Worm (Caenorhabditis elegans) whole organism, young adult: Measurements from ENCODE around the gene F20D6.5.

Experiments
- Y53F4B.3 ChIP-seq: fragments of 200-800 bp; sonication (Bioruptor generic); IDR thresholded peaks from 2 replicates; pipeline ENCODE4 v1.3.6; 2022; ENCODE audit warnings: missing genetic modification reagents, missing genetic modification characterization, missing compliant biosample characterization
- Y56A3A.18 ChIP-seq: fragments of 200-800 bp; sonication (Bioruptor generic); IDR thresholded peaks from 2 replicates; pipeline ENCODE4 v1.3.6; 2022; ENCODE audit warnings: missing genetic modification reagents, missing genetic modification characterization, missing compliant biosample characterization
- ama-1 ChIP-seq, 3 experiments: fragments of 150-350 bp in 1 of 3; sonication (generic microtip) in 2 of 3; optimal IDR thresholded peaks; 2 replicates each; lab custom pipeline; 2014 to 2018; ENCODE audit warnings: missing biosample characterization in 2 of 3, missing genetic modification characterization in 2 of 3, missing genetic modification reagents in 2 of 3
- dpl-1 ChIP-seq: fragments of 150-350 bp; optimal IDR thresholded peaks from 2 replicates; lab custom pipeline; 2014; ENCODE audit warnings: missing biosample characterization, missing genetic modification reagents, missing genetic modification characterization
- efl-1 ChIP-seq: fragments of 150-350 bp; optimal IDR thresholded peaks from 2 replicates; lab custom pipeline; 2014; ENCODE audit warnings: missing biosample characterization, missing genetic modification reagents, missing genetic modification characterization
- him-1 ChIP-seq: sonication (generic microtip); optimal IDR thresholded peaks from 2 replicates; lab custom pipeline; 2016; ENCODE audit warnings: missing genotype, missing genetic modification reagents, missing genetic modification characterization, missing compliant biosample characterization
- let-607 ChIP-seq, 2 experiments: fragments of 200-800 bp in 1 of 2; sonication (Bioruptor generic) in 1 of 2; sonication (generic microtip) in 1 of 2; optimal IDR thresholded peaks; 2 replicates each; lab custom pipeline; 2016 to 2018; ENCODE audit warnings: mild to moderate bottlenecking in 2 of 2, missing compliant biosample characterization in 2 of 2, missing genetic modification characterization in 2 of 2, moderate library complexity in 2 of 2, missing genotype in 1 of 2
- pha-4 ChIP-seq: fragments of 150-350 bp; sonication (generic microtip); optimal IDR thresholded peaks from 2 replicates; lab custom pipeline; 2014; ENCODE audit warnings: missing biosample characterization, missing genetic modification reagents, missing genetic modification characterization
- unc-130 ChIP-seq: sonication (generic microtip); optimal IDR thresholded peaks from 2 replicates; lab custom pipeline; 2016; ENCODE audit warnings: missing genetic modification reagents, missing genetic modification characterization, missing compliant biosample characterization
- unc-62 ChIP-seq: fragments of 150-350 bp; optimal IDR thresholded peaks from 2 replicates; lab custom pipeline; 2014; ENCODE audit warnings: missing biosample characterization, missing genetic modification reagents, missing genetic modification characterization
- ztf-22 ChIP-seq: fragments of 200-800 bp; sonication (Bioruptor generic); optimal IDR thresholded peaks from 2 replicates; lab custom pipeline; 2018; ENCODE audit warnings: mild to moderate bottlenecking, missing genetic modification characterization, moderate library complexity, missing compliant biosample characterization

DNA sequence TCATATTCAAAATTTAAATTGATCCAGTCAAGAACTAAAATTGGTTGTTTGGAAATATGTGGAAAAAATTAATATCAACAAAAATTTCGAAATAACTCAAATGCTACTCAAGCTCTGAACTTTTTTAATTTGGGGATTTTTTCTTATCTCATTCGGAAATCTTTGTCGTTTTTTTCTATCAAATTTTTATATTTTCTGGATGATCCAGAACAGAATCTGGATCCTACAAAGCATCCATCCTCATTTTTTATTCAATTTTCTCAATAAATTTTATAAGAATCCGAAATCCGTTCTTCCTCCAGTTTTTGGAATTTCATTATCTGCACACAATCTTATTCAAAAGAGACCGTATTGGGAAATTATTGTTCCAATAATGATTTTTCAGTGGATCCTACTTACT lies 40.9 kb upstream of the F20D6.5 start, which contains the start of gene D1014.6:
- TF ChIP-seq unc-130: no peak
- no peak for TF ChIP-seq him-1 (tag; lab: Kevin White, UChicago)
- TF ChIP-seq ama-1 (optimal IDR thresholded peaks at IDR 0.05; lab: Kevin White, UChicago): no peak
- no peak for TF ChIP-seq ama-1 (GFP tag; optimal IDR thresholded peaks at IDR 0.05; lab: Kevin White, UChicago)
- TF ChIP-seq let-607 (tag; optimal IDR thresholded peaks at IDR 0.05; lab: Kevin White, UChicago): no peak
- no peak for TF ChIP-seq unc-62 (GFP tag; lab: Kevin White, UChicago)
- TF ChIP-seq ztf-22: no peak
- TF ChIP-seq efl-1 (GFP tag; lab: Kevin White, UChicago): no peak
- no peak for TF ChIP-seq pha-4 (tag; lab: Kevin White, UChicago)
- TF ChIP-seq Y56A3A.18 (GFP tag; lab: Robert Waterston, UW): no peak
- no peak for TF ChIP-seq Y53F4B.3
- TF ChIP-seq dpl-1 (GFP tag; lab: Kevin White, UChicago): no peak
